Worm (Caenorhabditis elegans) whole organism, early embryonic: ENCODE results near the gene B0432.9.

ENCODE experiments used
- B0310.2 ChIP-seq: sonication (generic microtip); optimal IDR thresholded peaks from 2 replicates; lab custom pipeline; 2016; ENCODE audit warnings: mild to moderate bottlenecking, missing genetic modification characterization, missing compliant biosample characterization
- F13C5.2 ChIP-seq: sonication (generic microtip); optimal IDR thresholded peaks from 2 replicates; lab custom pipeline; 2017; ENCODE audit warnings: mild to moderate bottlenecking, missing genetic modification characterization, inconsistent platforms, missing compliant biosample characterization
- ama-1 ChIP-seq: fragments of 150-350 bp; optimal IDR thresholded peaks from 2 replicates; lab custom pipeline; 2014
- ceh-13 ChIP-seq: fragments of 200-800 bp; sonication (Bioruptor generic); optimal IDR thresholded peaks from 2 replicates; lab custom pipeline; 2018; ENCODE audit warnings: mild to moderate bottlenecking, missing genetic modification characterization, missing compliant biosample characterization
- ceh-36 ChIP-seq: sonication (generic microtip); optimal IDR thresholded peaks from 2 replicates; lab custom pipeline; 2016; ENCODE audit warnings: missing genetic modification characterization, inconsistent platforms, missing compliant biosample characterization
- flt-1 ChIP-seq: fragments of 200-800 bp; sonication (Bioruptor generic); IDR thresholded peaks from 2 replicates; pipeline ENCODE4 v1.3.6; 2022; ENCODE audit warnings: missing genetic modification characterization, missing compliant biosample characterization
- hmbx-1 ChIP-seq: sonication (generic microtip); optimal IDR thresholded peaks from 2 replicates; lab custom pipeline; 2016; ENCODE audit warnings: mild to moderate bottlenecking, missing genetic modification characterization, missing compliant biosample characterization
- pes-1 ChIP-seq: fragments of 200-800 bp; sonication (Bioruptor generic); IDR thresholded peaks from 2 replicates; pipeline ENCODE4 v1.3.6; 2022; ENCODE audit warnings: missing genetic modification reagents, missing genetic modification characterization, missing compliant biosample characterization
- scrt-1 ChIP-seq: fragments of 200-800 bp; sonication (Bioruptor generic); IDR thresholded peaks from 2 replicates; pipeline ENCODE4 v1.3.6; 2022; ENCODE audit warnings: missing genetic modification characterization, missing compliant biosample characterization
- sea-1 ChIP-seq: fragments of 200-800 bp; sonication (Bioruptor generic); conservative IDR thresholded peaks from 2 replicates; pipeline ENCODE4 v1.3.6; 2022; ENCODE audit warnings: missing genetic modification characterization, missing compliant biosample characterization
- tbx-37 ChIP-seq: fragments of 200-800 bp; sonication (Bioruptor generic); conservative IDR thresholded peaks from 2 replicates; pipeline ENCODE4 v1.3.6; 2022; ENCODE audit warnings: missing genetic modification reagents, missing genetic modification characterization, missing compliant biosample characterization

- TF ChIP-seq flt-1 (GFP tag; lab: Robert Waterston, UW) (no peak), scrt-1 (GFP tag; lab: Robert Waterston, UW) (no peak), ama-1 (no peak), hmbx-1 (tag; lab: Kevin White, UChicago) (no peak), F13C5.2 (tag; lab: Kevin White, UChicago) (no peak), tbx-37 (GFP tag; lab: Robert Waterston, UW) (no peak), ceh-13 (no peak), sea-1 (GFP tag; lab: Robert Waterston, UW) (no peak), pes-1 (GFP tag; lab: Robert Waterston, UW) (no peak), B0310.2 (tag; lab: Kevin White, UChicago) (no peak), ceh-36 (no peak)
These were observed 36.0 kb upstream of the B0432.9 start, which contains the start of gene far-7 for ce11 chrII:319459-319858.
